Fruit fly (Drosophila melanogaster) whole organism, embryonic: ENCODE results near the gene CG31525.
A peak's percentile ranks its signal among the peaks of the same experiment; 100 is the strongest.

ENCODE experiments used
- CG11456 ChIP-seq: fragments of 200-800 bp; sonication (Bioruptor generic); IDR thresholded peaks from 3 replicates; pipeline ENCODE4 v1.3.6; 2022; ENCODE audit warnings: missing biosample characterization, missing genetic modification characterization
- CG11695 ChIP-seq: fragments of 200-800 bp; sonication (Bioruptor generic); IDR thresholded peaks from 3 replicates; pipeline ENCODE4 v1.3.6; 2022; ENCODE audit warnings: missing biosample characterization, missing genetic modification characterization
- CG13775 ChIP-seq: fragments of 200-800 bp; sonication (Bioruptor generic); optimal IDR thresholded peaks from 3 replicates; lab custom pipeline; 2017; ENCODE audit warnings: missing biosample characterization, mild to moderate bottlenecking, missing genetic modification characterization
- CG15269 ChIP-seq: fragments of 200-800 bp; sonication (Bioruptor generic); optimal IDR thresholded peaks from 2 replicates; lab custom pipeline; 2018; ENCODE audit warnings: missing biosample characterization, mild to moderate bottlenecking, missing genetic modification characterization, moderate library complexity
- CG1602 ChIP-seq: fragments of 200-800 bp; sonication (Bioruptor generic); optimal IDR thresholded peaks from 3 replicates; lab custom pipeline; 2016; ENCODE audit warnings: missing biosample characterization, missing genetic modification characterization
- CG16779 ChIP-seq: fragments of 200-800 bp; sonication (Bioruptor generic); IDR thresholded peaks from 2 replicates; pipeline ENCODE4 v1.3.6; 2022; ENCODE audit warnings: missing biosample characterization, missing genetic modification characterization
- CG17359 ChIP-seq: fragments of 200-800 bp; sonication (Bioruptor generic); optimal IDR thresholded peaks from 3 replicates; lab custom pipeline; 2018; ENCODE audit warnings: missing biosample characterization, mild to moderate bottlenecking, missing genetic modification characterization, moderate library complexity
- CG31388 ChIP-seq: fragments of 200-800 bp; sonication (Bioruptor generic); optimal IDR thresholded peaks from 2 replicates; lab custom pipeline; 2016; ENCODE audit warnings: missing biosample characterization, missing genetic modification characterization
- CG34224 ChIP-seq: fragments of 200-800 bp; sonication (Bioruptor generic); IDR thresholded peaks from 3 replicates; pipeline ENCODE4 v1.3.6; 2022; ENCODE audit warnings: missing biosample characterization, missing genetic modification characterization; ENCODE audit not compliant: partially characterized antibody
- CG3847 ChIP-seq: fragments of 200-800 bp; sonication (Bioruptor generic); IDR thresholded peaks from 2 replicates; pipeline ENCODE4 v1.3.6; 2022; ENCODE audit warnings: missing biosample characterization, missing genetic modification characterization
- CG7372 ChIP-seq: fragments of 200-800 bp; sonication (Bioruptor generic); IDR thresholded peaks from 2 replicates; pipeline ENCODE4 v1.3.6; 2022; ENCODE audit warnings: missing biosample characterization, missing genetic modification characterization
- CG8281 ChIP-seq: fragments of 200-800 bp; sonication (Bioruptor generic); optimal IDR thresholded peaks from 2 replicates; lab custom pipeline; 2018; ENCODE audit warnings: missing biosample characterization, mild to moderate bottlenecking, missing genetic modification characterization, moderate library complexity
- CG8290 ChIP-seq, 3 experiments: fragments of 200-800 bp; sonication (Bioruptor generic); optimal IDR thresholded peaks; 2 replicates each; lab custom pipeline; 2016 to 2019; ENCODE audit warnings: missing biosample characterization in 3 of 3, missing genetic modification characterization in 3 of 3, mild to moderate bottlenecking in 2 of 3, moderate library complexity in 1 of 3
- CG8388 ChIP-seq: fragments of 200-800 bp; sonication (Bioruptor generic); optimal IDR thresholded peaks from 2 replicates; lab custom pipeline; 2019; ENCODE audit warnings: missing biosample characterization, mild to moderate bottlenecking, missing genetic modification characterization, moderate library complexity
- CG9437 ChIP-seq: fragments of 200-800 bp; sonication (Bioruptor generic); optimal IDR thresholded peaks from 2 replicates; lab custom pipeline; 2018; ENCODE audit warnings: missing biosample characterization, mild to moderate bottlenecking, missing genetic modification characterization
- CG9609 ChIP-seq: fragments of 200-800 bp; sonication (Bioruptor generic); optimal IDR thresholded peaks from 3 replicates; lab custom pipeline; 2016; ENCODE audit warnings: missing biosample characterization, missing genetic modification characterization
- CG9932 ChIP-seq: fragments of 200-800 bp; sonication (Bioruptor generic); IDR thresholded peaks from 2 replicates; pipeline ENCODE4 v1.3.6; 2022; ENCODE audit warnings: missing biosample characterization, missing genetic modification characterization
- CoRest ChIP-seq: fragments of 200-800 bp; sonication (Bioruptor generic); optimal IDR thresholded peaks from 3 replicates; lab custom pipeline; 2018; ENCODE audit warnings: missing biosample characterization, mild to moderate bottlenecking, missing genetic modification characterization, moderate library complexity
- D19A ChIP-seq: fragments of 200-800 bp; optimal IDR thresholded peaks from 3 replicates; lab custom pipeline; 2019; ENCODE audit warnings: missing biosample characterization, mild to moderate bottlenecking, missing genetic modification characterization, moderate library complexity
- Dad ChIP-seq: fragments of 200-800 bp; sonication (Bioruptor generic); optimal IDR thresholded peaks from 3 replicates; lab custom pipeline; 2016; ENCODE audit warnings: missing biosample characterization, missing genetic modification characterization
- ERR ChIP-seq: fragments of 200-800 bp; sonication (Bioruptor generic); optimal IDR thresholded peaks from 2 replicates; lab custom pipeline; 2016; ENCODE audit warnings: missing biosample characterization, missing genetic modification characterization
- Fer1 ChIP-seq: fragments of 200-800 bp; sonication (Bioruptor generic); optimal IDR thresholded peaks from 2 replicates; lab custom pipeline; 2017; ENCODE audit warnings: missing biosample characterization, mild to moderate bottlenecking, missing genetic modification characterization
- H15 ChIP-seq: fragments of 200-800 bp; sonication (Bioruptor generic); IDR thresholded peaks from 3 replicates; pipeline ENCODE4 v1.3.6; 2022; ENCODE audit warnings: missing biosample characterization, missing genetic modification characterization
- Hmr ChIP-seq: fragments of 200-800 bp; sonication (Bioruptor generic); optimal IDR thresholded peaks from 3 replicates; lab custom pipeline; 2017; ENCODE audit warnings: mild to moderate bottlenecking, missing biosample characterization, missing genetic modification reagents, missing genetic modification characterization
- PHDP ChIP-seq: fragments of 200-800 bp; sonication (Bioruptor generic); optimal IDR thresholded peaks from 3 replicates; lab custom pipeline; 2018; ENCODE audit warnings: missing biosample characterization, mild to moderate bottlenecking, missing genetic modification characterization, moderate library complexity
- Sox100B ChIP-seq: fragments of 200-800 bp; sonication (Bioruptor generic); optimal IDR thresholded peaks from 3 replicates; lab custom pipeline; 2018; ENCODE audit warnings: missing biosample characterization, mild to moderate bottlenecking, missing genetic modification characterization
- ap ChIP-seq: fragments of 200-800 bp; sonication (Bioruptor generic); IDR thresholded peaks from 2 replicates; pipeline ENCODE4 v1.3.6; 2022; ENCODE audit warnings: missing biosample characterization, missing genetic modification characterization
- ash1 ChIP-seq: fragments of 200-800 bp; sonication (Bioruptor generic); optimal IDR thresholded peaks from 2 replicates; lab custom pipeline; 2018; ENCODE audit warnings: missing biosample characterization, mild to moderate bottlenecking, missing genetic modification characterization
- cas ChIP-seq: fragments of 200-800 bp; sonication (Bioruptor generic); IDR thresholded peaks from 2 replicates; pipeline ENCODE4 v1.3.6; 2022; ENCODE audit warnings: missing biosample characterization, missing genetic modification characterization
- caup ChIP-seq: fragments of 200-800 bp; sonication (Bioruptor generic); optimal IDR thresholded peaks from 3 replicates; lab custom pipeline; 2017; ENCODE audit warnings: missing biosample characterization, mild to moderate bottlenecking, missing genetic modification characterization, moderate library complexity; ENCODE audit not compliant: severe bottlenecking
- chm ChIP-seq: fragments of 200-800 bp; sonication (Bioruptor generic); IDR thresholded peaks from 2 replicates; pipeline ENCODE4 v1.3.6; 2022; ENCODE audit warnings: missing biosample characterization, missing genetic modification characterization
- ci ChIP-seq: fragments of 200-800 bp; sonication (Bioruptor generic); IDR thresholded peaks from 3 replicates; pipeline ENCODE4 v1.3.6; 2022; ENCODE audit warnings: missing biosample characterization, missing genetic modification characterization
- dm ChIP-seq: fragments of 200-800 bp; sonication (Bioruptor generic); optimal IDR thresholded peaks from 3 replicates; lab custom pipeline; 2016; ENCODE audit warnings: missing biosample characterization, missing genetic modification characterization
- fd64A ChIP-seq: fragments of 200-800 bp; sonication (Bioruptor generic); optimal IDR thresholded peaks from 3 replicates; lab custom pipeline; 2018; ENCODE audit warnings: missing biosample characterization, mild to moderate bottlenecking, missing genetic modification characterization
- hth ChIP-seq: fragments of >200 bp; optimal IDR thresholded peaks from 2 replicates; lab custom pipeline; 2017; ENCODE audit warnings: inconsistent platforms
- ind ChIP-seq: fragments of 200-800 bp; sonication (Bioruptor generic); optimal IDR thresholded peaks from 3 replicates; lab custom pipeline; 2016; ENCODE audit warnings: missing biosample characterization, missing genetic modification characterization
- insv ChIP-seq, 2 experiments: fragments of 200-800 bp; sonication (Bioruptor generic); optimal IDR thresholded peaks; 3 replicates each; lab custom pipeline; 2016 to 2018; ENCODE audit warnings: missing biosample characterization in 2 of 2, missing genetic modification characterization in 2 of 2
- lov ChIP-seq, 2 experiments: fragments of 200-800 bp in 1 of 2; fragments of >200 bp in 1 of 2; sonication (Bioruptor generic) in 1 of 2; IDR thresholded peaks in 1 of 2; optimal IDR thresholded peaks in 1 of 2; 2 replicates in 1 of 2; 3 replicates in 1 of 2; pipeline versions ENCODE4 v1.3.6 to Lab custom; 2017 to 2022; ENCODE audit warnings: missing biosample characterization in 1 of 2, missing genetic modification characterization in 1 of 2
- nerfin-2 ChIP-seq: fragments of 200-800 bp; sonication (Bioruptor generic); IDR thresholded peaks from 2 replicates; pipeline ENCODE4 v1.3.6; 2022; ENCODE audit warnings: missing biosample characterization, missing genetic modification characterization; ENCODE audit not compliant: partially characterized antibody
- nom ChIP-seq: fragments of 200-800 bp; sonication (Bioruptor generic); optimal IDR thresholded peaks from 2 replicates; lab custom pipeline; 2017; ENCODE audit warnings: missing biosample characterization, missing genetic modification characterization, mild to moderate bottlenecking, moderate library complexity, missing genetic modification reagents
- onecut ChIP-seq: fragments of 200-800 bp; sonication (Bioruptor generic); IDR thresholded peaks from 2 replicates; pipeline ENCODE4 v1.3.6; 2022; ENCODE audit warnings: missing biosample characterization, missing genetic modification characterization
- pfk ChIP-seq: fragments of 200-800 bp; sonication (Bioruptor generic); optimal IDR thresholded peaks from 2 replicates; lab custom pipeline; 2018; ENCODE audit warnings: missing biosample characterization, mild to moderate bottlenecking, missing genetic modification characterization, moderate library complexity
- pita ChIP-seq: fragments of 200-800 bp; sonication (Bioruptor generic); optimal IDR thresholded peaks from 2 replicates; lab custom pipeline; 2017; ENCODE audit warnings: missing biosample characterization, mild to moderate bottlenecking, missing genetic modification characterization
- pnt ChIP-seq: fragments of 200-800 bp; sonication (Bioruptor generic); optimal IDR thresholded peaks from 3 replicates; lab custom pipeline; 2016; ENCODE audit warnings: missing biosample characterization, missing genetic modification characterization
- psq ChIP-seq: fragments of 200-800 bp; sonication (Bioruptor generic); optimal IDR thresholded peaks from 2 replicates; lab custom pipeline; 2017; ENCODE audit warnings: missing biosample characterization, missing genetic modification characterization
- run ChIP-seq: fragments of 200-800 bp; sonication (Bioruptor generic); optimal IDR thresholded peaks from 3 replicates; lab custom pipeline; 2018; ENCODE audit warnings: missing biosample characterization, mild to moderate bottlenecking, missing genetic modification characterization
- sisA ChIP-seq: fragments of 200-800 bp; sonication (Bioruptor generic); IDR thresholded peaks from 2 replicates; pipeline ENCODE4 v1.3.6; 2022; ENCODE audit warnings: missing biosample characterization, missing genetic modification characterization
- slp2 ChIP-seq: fragments of 200-800 bp; sonication (Bioruptor generic); optimal IDR thresholded peaks from 2 replicates; lab custom pipeline; 2016; ENCODE audit warnings: missing biosample characterization, missing genetic modification characterization
- toy ChIP-seq: fragments of 200-800 bp; sonication (Bioruptor generic); IDR thresholded peaks from 2 replicates; pipeline ENCODE4 v1.3.6; 2022; ENCODE audit warnings: missing biosample characterization, missing genetic modification characterization
- yki ChIP-seq: fragments of >200 bp; optimal IDR thresholded peaks from 3 replicates; lab custom pipeline; 2018

CG31525 gene

dm6 chr3R:4452345-4453044, 25.7 kb downstream of the CG31525 start (continued):
- TF ChIP-seq ap (no peak), toy (GFP tag; lab: Robert Waterston, UW) (no peak), ERR (GFP tag; lab: Kevin White, UChicago) (no peak), dm (GFP tag; lab: Kevin White, UChicago) (peak; percentile 29), lov (optimal IDR thresholded peaks at IDR 0.05; lab: Kevin White, UChicago) (no peak), lov (GFP tag; IDR thresholded peaks at IDR 0.05; lab: Robert Waterston, UW) (no peak), CG8290 (GFP tag; optimal IDR thresholded peaks at IDR 0.05; lab: Kevin White, UChicago) (no peak), CG8290 (tag; optimal IDR thresholded peaks at IDR 0.05; lab: Kevin White, UChicago) (no peak), hth (no peak), CG3847 (GFP tag; lab: Robert Waterston, UW) (no peak), D19A (tag; lab: Kevin White, UChicago) (no peak), nerfin-2 (no peak), CG15269 (no peak), CG7372 (no peak), CG8281 (tag; lab: Kevin White, UChicago) (no peak), psq (GFP tag; lab: Kevin White, UChicago) (no peak), CoRest (no peak), slp2 (GFP tag; lab: Kevin White, UChicago) (no peak), CG31388 (GFP tag; lab: Kevin White, UChicago) (no peak), cas (no peak), H15 (no peak), yki (lab: Kevin White, UChicago) (peak; percentile 96), Sox100B (no peak), insv (GFP tag; optimal IDR thresholded peaks at IDR 0.05; lab: Kevin White, UChicago) (no peak), CG17359 (tag; lab: Kevin White, UChicago) (no peak), Fer1 (GFP tag; lab: Kevin White, UChicago) (peak; percentile 31), nom (peak; percentile 13), ind (GFP tag; lab: Kevin White, UChicago) (no peak), ash1 (GFP tag; lab: Kevin White, UChicago) (no peak), pita (GFP tag; lab: Kevin White, UChicago) (no peak), CG9437 (GFP tag; lab: Kevin White, UChicago) (peak; percentile 66), CG13775 (GFP tag; lab: Kevin White, UChicago) (no peak), run (no peak), CG16779 (GFP tag; lab: Robert Waterston, UW) (no peak), PHDP (tag; lab: Kevin White, UChicago) (no peak), chm (GFP tag; lab: Robert Waterston, UW) (no peak), sisA (GFP tag; lab: Robert Waterston, UW) (no peak), fd64A (GFP tag; lab: Kevin White, UChicago) (no peak), pnt (no peak), Hmr (GFP tag; lab: Kevin White, UChicago) (no peak), caup (no peak), Dad (no peak), pfk (GFP tag; lab: Kevin White, UChicago) (no peak), CG9609 (GFP tag; lab: Kevin White, UChicago) (no peak), CG11456 (no peak), CG9932 (GFP tag; lab: Robert Waterston, UW) (no peak), onecut (GFP tag; lab: Robert Waterston, UW) (no peak), ci (GFP tag; lab: Robert Waterston, UW) (peak; percentile 59; the same call in 2 of the 3 replicates), CG11695 (no peak), CG34224 (peak; percentile 46; the same call in 1 of the 3 replicates), CG8388 (GFP tag; lab: Kevin White, UChicago) (no peak), CG1602 (GFP tag; lab: Kevin White, UChicago) (no peak)
